Worm (Caenorhabditis elegans) whole organism, mixed stage, embryonic: ENCODE data around the gene T11F9.7.

Experiments
- elt-3 ChIP-seq: fragments of 150-350 bp; optimal IDR thresholded peaks from 2 replicates; lab custom pipeline; 2014; ENCODE audit warnings: missing biosample characterization, missing genetic modification characterization
- mab-5 ChIP-seq: fragments of 150-350 bp; optimal IDR thresholded peaks from 2 replicates; lab custom pipeline; 2014; ENCODE audit warnings: missing biosample characterization, missing genetic modification characterization
- nhr-237 ChIP-seq: fragments of 150-350 bp; optimal IDR thresholded peaks from 2 replicates; lab custom pipeline; 2014; ENCODE audit warnings: missing biosample characterization, missing genetic modification characterization
- sem-2 ChIP-seq: fragments of 200-800 bp; sonication (Bioruptor generic); optimal IDR thresholded peaks from 2 replicates; lab custom pipeline; 2018; ENCODE audit warnings: mild to moderate bottlenecking, missing genetic modification characterization, missing compliant biosample characterization
- snpc-4 ChIP-seq: fragments of 150-350 bp; optimal IDR thresholded peaks from 2 replicates; lab custom pipeline; 2014; ENCODE audit warnings: missing biosample characterization, missing genetic modification characterization

DNA sequence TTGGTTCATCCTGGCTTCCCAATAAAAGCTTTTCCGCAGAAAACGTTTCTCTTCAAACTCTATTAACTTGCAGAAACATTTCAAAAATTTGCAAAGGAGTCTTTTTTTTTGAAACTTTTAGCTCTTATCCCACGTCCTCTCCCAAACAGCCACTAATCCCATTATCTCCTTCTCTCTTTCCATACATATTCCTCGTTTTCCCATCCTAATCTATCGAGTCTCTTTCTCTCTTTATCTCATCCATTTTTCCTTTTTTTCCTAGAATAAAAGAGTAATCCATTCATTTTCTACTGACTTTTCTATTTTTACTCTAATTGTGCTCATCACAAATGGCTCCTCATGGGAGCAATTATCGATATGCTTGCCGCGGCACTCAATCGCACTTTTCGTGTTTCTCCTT is 47.0 kb upstream of the T11F9.7 start:
- TF ChIP-seq nhr-237 (tag; lab: Kevin White, UChicago): no peak
- no peak for TF ChIP-seq mab-5 (tag; lab: Kevin White, UChicago)
- no peak for TF ChIP-seq snpc-4 (tag; lab: Kevin White, UChicago)
- no peak for TF ChIP-seq sem-2 (GFP tag; lab: Kevin White, UChicago)
- TF ChIP-seq elt-3 (tag; lab: Kevin White, UChicago): no peak
